Worm (Caenorhabditis elegans): Measurements from ENCODE around the gene ZK418.6.

ZK418.6 gene

DNA sequence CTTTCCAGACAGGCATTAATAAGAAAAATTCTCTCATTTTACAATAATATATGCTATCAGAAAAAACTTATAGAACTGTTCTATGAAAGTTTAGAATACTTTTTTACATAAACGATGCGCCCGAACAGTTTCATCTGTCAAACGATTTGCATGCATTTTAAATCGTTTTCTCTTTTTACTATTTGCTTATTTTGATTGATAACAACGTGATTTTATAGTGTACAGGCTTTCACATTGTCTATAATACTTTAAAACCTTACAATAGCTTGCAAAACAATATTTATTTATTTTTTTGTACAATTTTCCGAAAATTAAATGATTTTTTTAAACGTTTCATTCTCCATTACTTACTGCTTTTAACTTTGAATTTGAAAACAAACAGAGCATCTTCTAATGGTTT lies 33.0 kb downstream of the ZK418.6 start, which contains the start of gene R01H2.7:
R01H2.7 (minus strand) TSS at position 101 of the 400 bp plus-strand sequence.
- TF ChIP-seq hmg-1.1 (GFP tag; IDR thresholded peaks at IDR 0.05) (no peak), attf-4 (tag; optimal IDR thresholded peaks at IDR 0.05) (no peak), set-16 (GFP tag; IDR thresholded peaks at IDR 0.05) (no peak), mep-1 (tag; optimal IDR thresholded peaks at IDR 0.05) (no peak), mdl-1 (tag; optimal IDR thresholded peaks at IDR 0.05) (no peak), spr-1 (tag; optimal IDR thresholded peaks at IDR 0.05) (no peak), daf-8 (GFP tag; IDR thresholded peaks at IDR 0.05) (no peak), nhr-76 (tag; optimal IDR thresholded peaks at IDR 0.05) (no peak), egl-43 (GFP tag; IDR thresholded peaks at IDR 0.05) (no peak), zip-2 (tag; optimal IDR thresholded peaks at IDR 0.05) (no peak), ceh-44 (GFP tag; IDR thresholded peaks at IDR 0.05) (no peak), lin-38 (GFP tag; IDR thresholded peaks at IDR 0.05) (no peak), lir-3 (tag; optimal IDR thresholded peaks at IDR 0.05) (no peak), F26F4.8 (GFP tag; conservative IDR thresholded peaks at IDR 0.05) (no peak), snpc-1.2 (GFP tag; IDR thresholded peaks at IDR 0.05) (no peak), F44E2.7 (GFP tag; IDR thresholded peaks at IDR 0.05) (no peak), nhr-42 (GFP tag; IDR thresholded peaks at IDR 0.05) (no peak), lin-13 (GFP tag; optimal IDR thresholded peaks at IDR 0.05) (no peak), unc-62 (GFP tag; optimal IDR thresholded peaks at IDR 0.05 in 1 of 2) (no peak), unc-62 (tag; optimal IDR thresholded peaks at IDR 0.05) (no peak)

- peak in 1 of 2 experiments; percentile 57 for TF ChIP-seq unc-62 (GFP tag; optimal IDR thresholded peaks at IDR 0.05 in 1 of 2)
- no peak for TF ChIP-seq unc-62 (tag; optimal IDR thresholded peaks at IDR 0.05)
- TF ChIP-seq mdt-29 (GFP tag; IDR thresholded peaks at IDR 0.05): no peak
- no peak for TF ChIP-seq snpc-4 (tag; optimal IDR thresholded peaks at IDR 0.05)
- TF ChIP-seq ceh-32 (tag; optimal IDR thresholded peaks at IDR 0.05; ENCODE audit: poor library complexity): no peak
- TF ChIP-seq ceh-62 (tag; optimal IDR thresholded peaks at IDR 0.05): no peak
- no peak for TF ChIP-seq R02D3.7 (tag; optimal IDR thresholded peaks at IDR 0.05)
- TF ChIP-seq zip-2 (tag; optimal IDR thresholded peaks at IDR 0.05): no peak
- peak; percentile 97 for TF ChIP-seq aha-1 (tag)
These were observed 44.1 kb downstream of the ZK418.6 start for ce11 chrIII:7034252-7035223.

DNA sequence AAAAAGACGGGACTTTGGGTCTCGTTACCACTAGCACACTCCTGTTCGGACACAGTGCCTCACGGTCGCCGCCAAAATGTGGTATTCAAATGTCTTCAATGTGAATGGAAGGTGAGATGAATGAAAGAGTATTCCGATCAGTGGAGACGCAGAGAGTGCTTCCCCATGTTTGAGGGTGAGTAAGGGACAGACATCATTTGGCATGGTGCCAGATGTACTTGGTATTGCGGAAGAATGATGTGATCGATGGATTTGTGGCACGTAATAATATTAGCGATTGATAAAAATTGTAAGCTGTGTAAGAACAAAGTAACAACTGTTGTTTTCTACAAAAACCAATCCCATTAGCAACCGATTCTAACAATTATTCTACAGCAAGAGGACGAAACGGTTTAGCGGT lies 46.6 kb downstream of the ZK418.6 start:
- no peak for TF ChIP-seq cey-2 (tag; optimal IDR thresholded peaks at IDR 0.05; ENCODE audit: borderline replicate concordance, insufficient read depth)
- TF ChIP-seq nhr-6 (tag; optimal IDR thresholded peaks at IDR 0.05): no peak
- no peak for TF ChIP-seq ctbp-1 (GFP tag; IDR thresholded peaks at IDR 0.05)
- TF ChIP-seq unc-62 (GFP tag; optimal IDR thresholded peaks at IDR 0.05 in 1 of 2): peak in 1 of 2 experiments; percentile 95
- TF ChIP-seq unc-62 (tag; optimal IDR thresholded peaks at IDR 0.05): no peak
- no peak for TF ChIP-seq attf-4 (tag; optimal IDR thresholded peaks at IDR 0.05)
- TF ChIP-seq egl-43 (GFP tag; IDR thresholded peaks at IDR 0.05): no peak

DNA sequence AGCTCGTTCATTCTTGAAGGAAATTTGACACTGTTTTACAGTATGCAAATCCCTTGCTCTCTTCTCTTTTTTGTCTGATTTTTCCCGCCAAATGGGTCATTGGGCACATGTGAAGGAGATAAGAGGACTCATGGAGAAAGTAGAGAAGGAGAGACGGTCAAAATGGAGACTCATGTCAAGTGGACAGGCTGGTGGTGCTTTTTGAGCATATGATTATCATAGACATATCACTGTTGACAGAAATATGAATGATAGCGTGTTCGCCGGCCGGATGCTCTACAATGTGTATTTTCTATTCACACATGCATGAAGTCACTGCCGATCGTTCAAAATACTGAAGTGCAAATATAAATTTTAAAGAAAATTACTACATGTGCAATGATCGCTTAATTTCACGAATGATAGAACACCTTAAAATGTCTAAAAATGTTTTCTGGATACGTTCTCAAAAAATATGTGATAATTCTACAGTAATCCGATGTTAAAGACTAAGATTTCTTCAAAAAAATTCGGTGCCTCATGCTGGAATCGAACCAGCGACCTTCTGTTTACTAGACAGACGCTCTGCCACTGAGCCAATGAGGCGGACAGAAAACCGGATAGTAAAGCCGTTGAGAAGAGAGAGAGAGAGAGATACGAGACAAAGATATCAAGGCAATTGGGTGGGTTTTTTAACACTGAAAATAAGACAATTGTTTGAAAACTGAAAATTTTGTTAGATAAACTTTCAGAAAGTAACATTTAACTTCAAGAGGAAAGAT lies 48.4 kb downstream of the ZK418.6 start:
- no peak for TF ChIP-seq dmd-9 (GFP tag; IDR thresholded peaks at IDR 0.05)
- no peak for TF ChIP-seq dmd-8 (GFP tag; IDR thresholded peaks at IDR 0.05)
- TF ChIP-seq daf-12 (tag; optimal IDR thresholded peaks at IDR 0.05): no peak
- TF ChIP-seq nhr-48 (tag; optimal IDR thresholded peaks at IDR 0.05): no peak
- TF ChIP-seq mdl-1 (tag; optimal IDR thresholded peaks at IDR 0.05): no peak
- TF ChIP-seq nhr-41 (GFP tag; IDR thresholded peaks at IDR 0.05): no peak
- no peak for TF ChIP-seq zag-1 (tag; optimal IDR thresholded peaks at IDR 0.05)
- TF ChIP-seq aha-1 (tag): peak; percentile 48
- TF ChIP-seq nhr-11 (tag; optimal IDR thresholded peaks at IDR 0.05): no peak
- TF ChIP-seq ceh-82 (tag; optimal IDR thresholded peaks at IDR 0.05): no peak
- TF ChIP-seq tag-97 (GFP tag; IDR thresholded peaks at IDR 0.05): no peak
- TF ChIP-seq spr-1 (tag; optimal IDR thresholded peaks at IDR 0.05): peak; percentile 23
- no peak for TF ChIP-seq Y105C5A.15 (GFP tag; IDR thresholded peaks at IDR 0.05)
- TF ChIP-seq lin-15B (tag; optimal IDR thresholded peaks at IDR 0.05): no peak
- TF ChIP-seq nhr-102 (tag; optimal IDR thresholded peaks at IDR 0.05): no peak
- peak; percentile 45 for TF ChIP-seq hlh-30 (tag; optimal IDR thresholded peaks at IDR 0.05; ENCODE audit: insufficient read depth)
- TF ChIP-seq tra-1 (GFP tag; IDR thresholded peaks at IDR 0.05): peak; percentile 56
- TF ChIP-seq php-3 (GFP tag; IDR thresholded peaks at IDR 0.05): no peak
